Fruit fly (Drosophila melanogaster): ENCODE results near the gene CG12229.
A peak's percentile ranks its signal among the peaks of the same experiment; 100 is the strongest.

CG12229 gene

DNA sequence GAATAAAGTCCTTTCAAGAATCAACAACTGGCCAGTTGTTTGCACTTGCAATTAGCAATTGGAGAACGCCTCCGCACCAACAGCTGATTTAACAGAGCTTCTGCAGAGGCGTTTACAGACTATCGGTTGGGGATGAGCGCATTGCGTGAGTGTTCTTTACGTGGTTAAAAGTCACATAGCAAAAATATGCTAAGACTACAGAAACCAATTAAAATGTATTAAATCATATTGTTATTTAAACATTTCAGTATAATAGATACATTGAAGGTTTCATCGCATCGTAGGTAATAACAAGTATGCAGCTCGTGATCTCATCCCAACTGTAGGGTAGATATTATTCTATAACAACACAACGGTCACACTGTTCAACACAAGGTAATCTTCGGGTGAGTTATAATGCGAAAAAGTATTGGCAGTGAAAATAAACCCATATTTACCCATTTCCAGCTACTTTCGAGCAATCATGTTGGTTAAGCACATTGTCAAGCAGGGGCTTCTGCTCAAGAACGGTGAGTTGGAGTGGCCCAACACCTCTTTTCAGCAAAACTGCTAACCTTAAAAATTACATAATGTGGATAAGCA lies 11.0 kb downstream of the CG12229 start, which contains the start of the genes Sec3 and COX7B (continued):
- peak; percentile 60 for TF ChIP-seq CG18262 (tag; optimal IDR thresholded peaks at IDR 0.05)
- no peak for TF ChIP-seq fd64A (GFP tag; optimal IDR thresholded peaks at IDR 0.05)
- TF ChIP-seq CG8944 (GFP tag; optimal IDR thresholded peaks at IDR 0.05), result no peak
- peak; percentile 57; the same call in 1 of the 2 replicates for TF ChIP-seq Taf1 (GFP tag; IDR thresholded peaks at IDR 0.05)
- peak; percentile 50; the same call in 1 of the 2 replicates for TF ChIP-seq CG14441 (GFP tag; IDR thresholded peaks at IDR 0.05)
- no peak for TF ChIP-seq ab (GFP tag; optimal IDR thresholded peaks at IDR 0.05)
- TF ChIP-seq chif (GFP tag; optimal IDR thresholded peaks at IDR 0.05), result peak; percentile 58 to 64
- TF ChIP-seq danr (GFP tag; IDR thresholded peaks at IDR 0.05), result no peak
- peak; percentile 65 for TF ChIP-seq NC2β (GFP tag; optimal IDR thresholded peaks at IDR 0.05)
- TF ChIP-seq zen (tag; optimal IDR thresholded peaks at IDR 0.05), result peak; percentile 76
- no peak for TF ChIP-seq CG11093 (GFP tag; IDR thresholded peaks at IDR 0.05)
- TF ChIP-seq Dref (GFP tag; IDR thresholded peaks at IDR 0.05), result peak; percentile 31; the same call in 1 of the 2 replicates
- TF ChIP-seq D (optimal IDR thresholded peaks at IDR 0.05), result no peak
- TF ChIP-seq D (GFP tag; optimal IDR thresholded peaks at IDR 0.05), result peak; percentile 30
- TF ChIP-seq Hand (GFP tag; optimal IDR thresholded peaks at IDR 0.05), result no peak
- TF ChIP-seq tgo (GFP tag; IDR thresholded peaks at IDR 0.05), result peak; percentile 64; the same call in 2 of the 3 replicates
- peak; percentile 64 for TF ChIP-seq wdn (GFP tag; IDR thresholded peaks at IDR 0.05)
- no peak for TF ChIP-seq grn (GFP tag; optimal IDR thresholded peaks at IDR 0.05)
- peak; percentile 60 for TF ChIP-seq D19A (tag; optimal IDR thresholded peaks at IDR 0.05)
- peak; percentile 72 for TF ChIP-seq lbe (GFP tag; optimal IDR thresholded peaks at IDR 0.05)
- TF ChIP-seq stwl (tag; optimal IDR thresholded peaks at IDR 0.05), result peak; percentile 45
- TF ChIP-seq onecut (GFP tag; IDR thresholded peaks at IDR 0.05), result peak; percentile 11; the same call in 1 of the 2 replicates
- TF ChIP-seq btn (GFP tag; optimal IDR thresholded peaks at IDR 0.05), result peak; percentile 10
- TF ChIP-seq Vsx1 (GFP tag; optimal IDR thresholded peaks at IDR 0.05), result peak; percentile 39
- TF ChIP-seq CG16815 (GFP tag; optimal IDR thresholded peaks at IDR 0.05), result peak; percentile 26
- peak; percentile 29 for TF ChIP-seq CG7987 (GFP tag; optimal IDR thresholded peaks at IDR 0.05)
- TF ChIP-seq Myb (GFP tag; optimal IDR thresholded peaks at IDR 0.05), result peak; percentile 28
- peak; percentile 51 to 95 for TF ChIP-seq crp (GFP tag; optimal IDR thresholded peaks at IDR 0.05)
- TF ChIP-seq CG9727 (GFP tag; optimal IDR thresholded peaks at IDR 0.05), result peak; percentile 62
- no peak for TF ChIP-seq zf30C (GFP tag; optimal IDR thresholded peaks at IDR 0.05)
- TF ChIP-seq kni (GFP tag; optimal IDR thresholded peaks at IDR 0.05), result no peak
- no peak for TF ChIP-seq Dfd (GFP tag; optimal IDR thresholded peaks at IDR 0.05)
- TF ChIP-seq schlank (tag; optimal IDR thresholded peaks at IDR 0.05), result no peak
- TF ChIP-seq CG17829 (tag; optimal IDR thresholded peaks at IDR 0.05), result peak; percentile 79
- TF ChIP-seq shn (GFP tag; optimal IDR thresholded peaks at IDR 0.05), result peak; percentile 52
- no peak for TF ChIP-seq Lim3 (GFP tag; IDR thresholded peaks at IDR 0.05)
- TF ChIP-seq tna (GFP tag; IDR thresholded peaks at IDR 0.05; ENCODE audit: partially characterized antibody), result peak; percentile 75
- TF ChIP-seq Fer2 (tag; optimal IDR thresholded peaks at IDR 0.05), result peak; percentile 65
- TF ChIP-seq Xbp1 (GFP tag; optimal IDR thresholded peaks at IDR 0.05), result peak; percentile 76
- TF ChIP-seq BtbVII (GFP tag; optimal IDR thresholded peaks at IDR 0.05), result peak; percentile 23
- peak; percentile 51 for TF ChIP-seq CG4854 (GFP tag; optimal IDR thresholded peaks at IDR 0.05)
- peak; percentile 85 for TF ChIP-seq nmo (GFP tag; optimal IDR thresholded peaks at IDR 0.05)
- TF ChIP-seq CG11696 (GFP tag; IDR thresholded peaks at IDR 0.05), result no peak
- no peak for TF ChIP-seq CG3407 (GFP tag; optimal IDR thresholded peaks at IDR 0.05)
- TF ChIP-seq slp2 (GFP tag; optimal IDR thresholded peaks at IDR 0.05), result peak; percentile 9
- TF ChIP-seq z (GFP tag; IDR thresholded peaks at IDR 0.05), result no peak
- peak; percentile 76 for TF ChIP-seq hb (GFP tag; IDR thresholded peaks at IDR 0.05; ENCODE audit: partially characterized antibody)
- no peak for TF ChIP-seq eyg (GFP tag; optimal IDR thresholded peaks at IDR 0.05)
- peak; percentile 67; the same call in 1 of the 3 replicates for TF ChIP-seq Dbx (GFP tag; IDR thresholded peaks at IDR 0.05)
- peak in 1 of 3 experiments; percentile 64 for TF ChIP-seq Stat92E (GFP tag; optimal IDR thresholded peaks at IDR 0.05)
